Worm (Caenorhabditis elegans) whole organism, late embryonic: Measurements from ENCODE around the gene csn-3.

Experiments
- T23F11.4 ChIP-seq: fragments of 200-800 bp; sonication (Bioruptor generic); optimal IDR thresholded peaks from 2 replicates; lab custom pipeline; 2018; ENCODE audit warnings: mild to moderate bottlenecking, missing genetic modification characterization, missing compliant biosample characterization
- ama-1 ChIP-seq: fragments of 150-350 bp; optimal IDR thresholded peaks from 2 replicates; lab custom pipeline; 2014
- ceh-18 ChIP-seq: sonication (generic microtip); optimal IDR thresholded peaks from 2 replicates; lab custom pipeline; 2016; ENCODE audit warnings: missing genetic modification characterization, missing compliant biosample characterization
- ceh-22 ChIP-seq: sonication (generic microtip); optimal IDR thresholded peaks from 2 replicates; lab custom pipeline; 2017; ENCODE audit warnings: missing biosample characterization, missing genetic modification characterization
- ceh-9 ChIP-seq: sonication (generic microtip); optimal IDR thresholded peaks from 2 replicates; lab custom pipeline; 2016; ENCODE audit warnings: mild to moderate bottlenecking, missing genetic modification characterization, inconsistent platforms, missing compliant biosample characterization
- elt-2 ChIP-seq: sonication (generic microtip); optimal IDR thresholded peaks from 2 replicates; lab custom pipeline; 2016; ENCODE audit warnings: missing genetic modification reagents, missing genetic modification characterization, missing compliant biosample characterization
- gmeb-2 ChIP-seq: sonication (generic microtip); optimal IDR thresholded peaks from 2 replicates; lab custom pipeline; 2016; ENCODE audit warnings: missing genetic modification characterization, inconsistent platforms, missing compliant biosample characterization
- hlh-30 ChIP-seq: sonication (generic microtip); optimal IDR thresholded peaks from 2 replicates; lab custom pipeline; 2017; ENCODE audit warnings: antibody characterized with exemption, missing genetic modification characterization, missing compliant biosample characterization; ENCODE audit not compliant: insufficient read depth
- lim-6 ChIP-seq: sonication (generic microtip); optimal IDR thresholded peaks from 2 replicates; lab custom pipeline; 2016; ENCODE audit warnings: missing genetic modification characterization, missing compliant biosample characterization
- nhr-11 ChIP-seq: fragments of 150-350 bp; optimal IDR thresholded peaks from 2 replicates; lab custom pipeline; 2014; ENCODE audit warnings: missing biosample characterization, missing genetic modification characterization
- odd-2 ChIP-seq: sonication (generic microtip); optimal IDR thresholded peaks from 2 replicates; lab custom pipeline; 2017; ENCODE audit warnings: antibody characterized with exemption, mild to moderate bottlenecking, missing genetic modification characterization, missing compliant biosample characterization
- sox-4 ChIP-seq: sonication (generic microtip); optimal IDR thresholded peaks from 2 replicates; lab custom pipeline; 2017; ENCODE audit warnings: mild to moderate bottlenecking, missing genetic modification characterization, inconsistent platforms, missing compliant biosample characterization
- unc-86 ChIP-seq: sonication (generic microtip); optimal IDR thresholded peaks from 2 replicates; lab custom pipeline; 2016; ENCODE audit warnings: missing genetic modification characterization, missing compliant biosample characterization

DNA sequence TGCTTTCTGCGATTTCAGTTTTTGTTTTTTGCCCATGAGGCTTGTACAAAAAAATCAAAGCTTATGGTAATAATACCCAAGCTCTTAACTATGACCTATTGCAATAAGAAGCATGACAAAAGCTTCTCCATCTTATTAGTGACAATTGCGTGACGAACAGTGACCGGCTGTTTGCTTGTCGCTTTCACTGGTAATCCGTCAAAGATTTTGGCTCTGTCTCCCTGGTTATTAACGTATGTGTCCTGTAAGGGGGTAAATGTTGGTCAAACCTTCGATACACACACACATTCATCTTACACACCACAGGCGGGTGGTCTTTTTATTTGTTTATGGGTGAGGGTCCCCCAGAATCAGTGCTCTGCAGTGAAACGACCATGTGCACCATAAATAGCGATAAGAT is 20.4 kb upstream of the csn-3 start:
- TF ChIP-seq ceh-18 (tag; lab: Kevin White, UChicago) (no peak), lim-6 (tag; lab: Kevin White, UChicago) (no peak), sox-4 (tag; lab: Kevin White, UChicago) (no peak), gmeb-2 (tag; lab: Kevin White, UChicago) (no peak), elt-2 (peak; percentile 62), ama-1 (lab: Kevin White, UChicago) (no peak), nhr-11 (no peak), unc-86 (tag; lab: Kevin White, UChicago) (no peak), T23F11.4 (GFP tag; lab: Kevin White, UChicago) (no peak), odd-2 (tag; lab: Kevin White, UChicago) (no peak), ceh-22 (tag; lab: Kevin White, UChicago) (no peak), ceh-9 (tag; lab: Kevin White, UChicago) (no peak), hlh-30 (tag; lab: Kevin White, UChicago) (no peak)
